Fruit fly (Drosophila melanogaster) whole organism, pupa: ENCODE results near the gene CG18810.

ENCODE experiments used
- CG32121 ChIP-seq: fragments of 200-800 bp; sonication (Bioruptor generic); IDR thresholded peaks from 2 replicates; pipeline ENCODE4 v1.3.6; 2022; ENCODE audit warnings: missing biosample characterization, missing genetic modification characterization
- CG34367 ChIP-seq: fragments of 200-800 bp; sonication (Bioruptor generic); optimal IDR thresholded peaks from 2 replicates; lab custom pipeline; 2018; ENCODE audit warnings: missing biosample characterization, mild to moderate bottlenecking, missing genetic modification characterization
- CG9948 ChIP-seq: fragments of 200-800 bp; sonication (Bioruptor generic); optimal IDR thresholded peaks from 2 replicates; lab custom pipeline; 2018; ENCODE audit warnings: missing biosample characterization, mild to moderate bottlenecking, missing genetic modification characterization, moderate library complexity
- fd96Ca ChIP-seq: fragments of 200-800 bp; sonication (Bioruptor generic); IDR thresholded peaks from 3 replicates; pipeline ENCODE4 v1.3.6; 2022; ENCODE audit warnings: missing biosample characterization, missing genetic modification characterization

dm6 chr2L:20695066-20695465 lies 46.4 kb downstream of the CG18810 start:
- no peak for TF ChIP-seq CG9948 (tag; lab: Kevin White, UChicago)
- TF ChIP-seq fd96Ca (GFP tag; lab: Robert Waterston, UW): peak; percentile 39; the same call in 2 of the 3 replicates
- TF ChIP-seq CG32121: no peak
- peak; percentile 2 for TF ChIP-seq CG34367 (tag; lab: Kevin White, UChicago)
